Worm (Caenorhabditis elegans): Measurements from ENCODE around the gene svh-1.

DNA sequence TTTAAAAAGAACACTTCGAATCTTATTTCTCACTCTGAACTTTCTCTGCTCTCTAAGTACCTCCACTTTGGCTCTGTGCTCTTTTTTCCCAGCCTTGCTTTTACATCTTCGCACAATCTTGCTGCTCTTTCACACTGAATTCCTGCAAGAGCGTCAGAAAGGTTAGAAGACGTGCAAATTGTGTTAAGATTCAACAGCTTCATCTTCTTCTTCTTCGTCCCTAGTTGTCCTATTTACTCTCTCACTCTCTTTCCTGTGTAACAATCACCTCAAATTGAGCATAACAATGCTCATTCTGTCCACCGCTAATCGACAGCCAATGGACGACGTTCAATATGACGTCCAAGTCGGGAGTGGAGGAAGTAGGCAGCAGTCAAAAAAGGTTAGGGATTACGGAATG, 25.0 kb upstream of the svh-1 start:
- TF ChIP-seq nhr-76 (tag; optimal IDR thresholded peaks at IDR 0.05) (no peak), zag-1 (tag; optimal IDR thresholded peaks at IDR 0.05) (no peak), nhr-28 (tag; optimal IDR thresholded peaks at IDR 0.05) (no peak), snu-23 (GFP tag; optimal IDR thresholded peaks at IDR 0.05) (no peak), rnt-1 (tag; optimal IDR thresholded peaks at IDR 0.05) (no peak), egl-27 (tag; optimal IDR thresholded peaks at IDR 0.05) (no peak)
